Worm (Caenorhabditis elegans) whole organism, early embryonic: ENCODE data around the gene gtl-1.

Experiments used
- B0310.2 ChIP-seq: sonication (generic microtip); optimal IDR thresholded peaks from 2 replicates; lab custom pipeline; 2016; ENCODE audit warnings: mild to moderate bottlenecking, missing genetic modification characterization, missing compliant biosample characterization
- F13C5.2 ChIP-seq: sonication (generic microtip); optimal IDR thresholded peaks from 2 replicates; lab custom pipeline; 2017; ENCODE audit warnings: mild to moderate bottlenecking, missing genetic modification characterization, inconsistent platforms, missing compliant biosample characterization
- ama-1 ChIP-seq: fragments of 150-350 bp; optimal IDR thresholded peaks from 2 replicates; lab custom pipeline; 2014
- ceh-13 ChIP-seq: fragments of 200-800 bp; sonication (Bioruptor generic); optimal IDR thresholded peaks from 2 replicates; lab custom pipeline; 2018; ENCODE audit warnings: mild to moderate bottlenecking, missing genetic modification characterization, missing compliant biosample characterization
- ceh-36 ChIP-seq: sonication (generic microtip); optimal IDR thresholded peaks from 2 replicates; lab custom pipeline; 2016; ENCODE audit warnings: missing genetic modification characterization, inconsistent platforms, missing compliant biosample characterization
- flt-1 ChIP-seq: fragments of 200-800 bp; sonication (Bioruptor generic); IDR thresholded peaks from 2 replicates; pipeline ENCODE4 v1.3.6; 2022; ENCODE audit warnings: missing genetic modification characterization, missing compliant biosample characterization
- hmbx-1 ChIP-seq: sonication (generic microtip); optimal IDR thresholded peaks from 2 replicates; lab custom pipeline; 2016; ENCODE audit warnings: mild to moderate bottlenecking, missing genetic modification characterization, missing compliant biosample characterization
- hmg-4 ChIP-seq: fragments of 200-800 bp; sonication (Bioruptor generic); optimal IDR thresholded peaks from 2 replicates; lab custom pipeline; 2018; ENCODE audit warnings: mild to moderate bottlenecking, missing genetic modification characterization, missing compliant biosample characterization
- pes-1 ChIP-seq: fragments of 200-800 bp; sonication (Bioruptor generic); IDR thresholded peaks from 2 replicates; pipeline ENCODE4 v1.3.6; 2022; ENCODE audit warnings: missing genetic modification reagents, missing genetic modification characterization, missing compliant biosample characterization
- scrt-1 ChIP-seq: fragments of 200-800 bp; sonication (Bioruptor generic); IDR thresholded peaks from 2 replicates; pipeline ENCODE4 v1.3.6; 2022; ENCODE audit warnings: missing genetic modification characterization, missing compliant biosample characterization
- sea-1 ChIP-seq: fragments of 200-800 bp; sonication (Bioruptor generic); conservative IDR thresholded peaks from 2 replicates; pipeline ENCODE4 v1.3.6; 2022; ENCODE audit warnings: missing genetic modification characterization, missing compliant biosample characterization
- tbx-11 ChIP-seq: fragments of 200-800 bp; sonication (Bioruptor generic); IDR thresholded peaks from 2 replicates; pipeline ENCODE4 v1.3.6; 2022; ENCODE audit warnings: missing genetic modification characterization, missing compliant biosample characterization

- no peak for TF ChIP-seq ama-1 (lab: Kevin White, UChicago)
- no peak for TF ChIP-seq hmbx-1
- no peak for TF ChIP-seq flt-1 (GFP tag; lab: Robert Waterston, UW)
- no peak for TF ChIP-seq tbx-11 (GFP tag; lab: Robert Waterston, UW)
- TF ChIP-seq F13C5.2 (tag; lab: Kevin White, UChicago) = no peak
- TF ChIP-seq B0310.2 (tag; lab: Kevin White, UChicago) = no peak
- no peak for TF ChIP-seq ceh-13 (GFP tag; lab: Kevin White, UChicago)
- TF ChIP-seq sea-1 = no peak
- TF ChIP-seq ceh-36 = no peak
- TF ChIP-seq pes-1 = no peak
- no peak for TF ChIP-seq hmg-4 (GFP tag; lab: Kevin White, UChicago)
- TF ChIP-seq scrt-1 (GFP tag; lab: Robert Waterston, UW) = no peak
Observed at ce11 chrIV:11229013-11229412, 30.3 kb downstream of the gtl-1 start.
